Fruit fly (Drosophila melanogaster): ENCODE data around the gene CG11226.
A peak's percentile ranks its signal among the peaks of the same experiment; 100 is the strongest.

The CG11226 gene

dm6 chr3L:22848940-22849339 is 12.1 kb downstream of the CG11226 start:
- TF ChIP-seq Hnf4 (GFP tag; optimal IDR thresholded peaks at IDR 0.05) (no peak), ey (GFP tag; optimal IDR thresholded peaks at IDR 0.05) (no peak), Myc (optimal IDR thresholded peaks at IDR 0.05) (no peak), usp (GFP tag; optimal IDR thresholded peaks at IDR 0.05) (no peak), fru (GFP tag; optimal IDR thresholded peaks at IDR 0.05) (no peak), Abd-B (GFP tag; optimal IDR thresholded peaks at IDR 0.05) (no peak), CrebA (GFP tag; optimal IDR thresholded peaks at IDR 0.05; ENCODE audit: borderline replicate concordance) (no peak), Dif (GFP tag; optimal IDR thresholded peaks at IDR 0.05; ENCODE audit: partially characterized antibody) (no peak), br (GFP tag; optimal IDR thresholded peaks at IDR 0.05) (no peak), pan (optimal IDR thresholded peaks at IDR 0.05) (no peak), Jra (GFP tag; optimal IDR thresholded peaks at IDR 0.05) (no peak), tai (GFP tag; optimal IDR thresholded peaks at IDR 0.05) (no peak), h (GFP tag; optimal IDR thresholded peaks at IDR 0.05) (no peak), N (GFP tag; optimal IDR thresholded peaks at IDR 0.05) (no peak), rgr (GFP tag; optimal IDR thresholded peaks at IDR 0.05) (no peak), dmrt93B (GFP tag; optimal IDR thresholded peaks at IDR 0.05) (no peak), dl (GFP tag; optimal IDR thresholded peaks at IDR 0.05; ENCODE audit: insufficient read depth in 1 of 2, partially characterized antibody in 2 of 2) (no peak), OdsH (GFP tag; optimal IDR thresholded peaks at IDR 0.05) (no peak), Mio (GFP tag; optimal IDR thresholded peaks at IDR 0.05) (no peak)

dm6 chr3L:22851172-22852128 is 14.6 kb downstream of the CG11226 start:
- TF ChIP-seq rgr (GFP tag; optimal IDR thresholded peaks at IDR 0.05) (peak; percentile 9), Dif (GFP tag; optimal IDR thresholded peaks at IDR 0.05; ENCODE audit: partially characterized antibody) (peak; percentile 95), fru (GFP tag; optimal IDR thresholded peaks at IDR 0.05) (peak; percentile 75), CrebA (GFP tag; optimal IDR thresholded peaks at IDR 0.05; ENCODE audit: borderline replicate concordance) (peak; percentile 91), sv (GFP tag; optimal IDR thresholded peaks at IDR 0.05) (no peak), Vsx2 (GFP tag; optimal IDR thresholded peaks at IDR 0.05; ENCODE audit: partially characterized antibody) (peak; percentile 12), foxo (GFP tag; optimal IDR thresholded peaks at IDR 0.05) (peak in 1 of 2 experiments; percentile 62), Rel (GFP tag; optimal IDR thresholded peaks at IDR 0.05) (peak; percentile 91), Rel (tag; optimal IDR thresholded peaks at IDR 0.05) (peak; percentile 95), br (GFP tag; optimal IDR thresholded peaks at IDR 0.05) (no peak), dl (GFP tag; optimal IDR thresholded peaks at IDR 0.05; ENCODE audit: insufficient read depth in 1 of 2, partially characterized antibody in 2 of 2) (peak; percentile 87 to 91), Hr83 (GFP tag; optimal IDR thresholded peaks at IDR 0.05; ENCODE audit: poor library complexity, severe bottlenecking) (no peak), h (GFP tag; optimal IDR thresholded peaks at IDR 0.05) (peak; percentile 14), sage (GFP tag; optimal IDR thresholded peaks at IDR 0.05) (peak; percentile 69), Hnf4 (GFP tag; optimal IDR thresholded peaks at IDR 0.05) (no peak), Mio (GFP tag; optimal IDR thresholded peaks at IDR 0.05) (no peak), psq (GFP tag; optimal IDR thresholded peaks at IDR 0.05) (peak; percentile 85), ey (GFP tag; optimal IDR thresholded peaks at IDR 0.05) (peak; percentile 55), Sp1 (GFP tag; optimal IDR thresholded peaks at IDR 0.05) (peak; percentile 81), HLH106 (tag; optimal IDR thresholded peaks at IDR 0.05) (peak; percentile 20)

- TF ChIP-seq Abd-B (GFP tag; optimal IDR thresholded peaks at IDR 0.05) (no peak), HLH106 (tag; optimal IDR thresholded peaks at IDR 0.05) (no peak), Myc (optimal IDR thresholded peaks at IDR 0.05) (no peak), jim (GFP tag; optimal IDR thresholded peaks at IDR 0.05) (no peak), dl (GFP tag; optimal IDR thresholded peaks at IDR 0.05; ENCODE audit: insufficient read depth in 1 of 2, partially characterized antibody in 2 of 2) (no peak), rgr (GFP tag; optimal IDR thresholded peaks at IDR 0.05) (no peak), Mio (GFP tag; optimal IDR thresholded peaks at IDR 0.05) (no peak), psq (GFP tag; optimal IDR thresholded peaks at IDR 0.05) (no peak), h (GFP tag; optimal IDR thresholded peaks at IDR 0.05) (no peak), Dif (GFP tag; optimal IDR thresholded peaks at IDR 0.05; ENCODE audit: partially characterized antibody) (no peak), GATAd (GFP tag; optimal IDR thresholded peaks at IDR 0.05) (no peak), sv (GFP tag; optimal IDR thresholded peaks at IDR 0.05) (no peak), foxo (GFP tag; optimal IDR thresholded peaks at IDR 0.05) (no peak), Hr83 (GFP tag; optimal IDR thresholded peaks at IDR 0.05; ENCODE audit: poor library complexity, severe bottlenecking) (no peak)
These were observed 16.5 kb downstream of the CG11226 start, which contains the start of gene CG32462 for dm6 chr3L:22853412-22853811. CG32462 (minus strand) TSS chr3L:22853512.
